Worm (Caenorhabditis elegans) whole organism, L4 larva: Measurements from ENCODE around the gene srd-74.

Source experiments
- T20F7.1 ChIP-seq: fragments of 200-800 bp; sonication (Bioruptor generic); optimal IDR thresholded peaks from 2 replicates; lab custom pipeline; 2018; ENCODE audit warnings: mild to moderate bottlenecking, missing genetic modification characterization, missing compliant biosample characterization
- aly-2 ChIP-seq: sonication (generic microtip); optimal IDR thresholded peaks from 2 replicates; lab custom pipeline; 2018; ENCODE audit warnings: missing biosample characterization, missing genetic modification characterization
- ceh-28 ChIP-seq: fragments of 150-350 bp; optimal IDR thresholded peaks from 2 replicates; lab custom pipeline; 2014; ENCODE audit warnings: missing biosample characterization, missing genetic modification reagents, missing genetic modification characterization
- ceh-32 ChIP-seq: sonication (generic microtip); optimal IDR thresholded peaks from 2 replicates; lab custom pipeline; 2016; ENCODE audit warnings: mild to moderate bottlenecking, missing genetic modification characterization, missing compliant biosample characterization; ENCODE audit not compliant: poor library complexity
- ceh-82 ChIP-seq: sonication (generic microtip); optimal IDR thresholded peaks from 2 replicates; lab custom pipeline; 2017; ENCODE audit warnings: missing biosample characterization, missing genetic modification characterization
- daf-12 ChIP-seq: fragments of 150-350 bp; optimal IDR thresholded peaks from 2 replicates; lab custom pipeline; 2014; ENCODE audit warnings: missing biosample characterization, missing genetic modification reagents, missing genetic modification characterization
- duxl-1 ChIP-seq: sonication (generic microtip); optimal IDR thresholded peaks from 2 replicates; lab custom pipeline; 2016; ENCODE audit warnings: mild to moderate bottlenecking, missing genetic modification characterization, moderate library complexity, missing compliant biosample characterization; ENCODE audit not compliant: poor library complexity
- lsy-2 ChIP-seq, 2 experiments: fragments of 150-350 bp in 1 of 2; sonication (generic microtip) in 1 of 2; optimal IDR thresholded peaks; 2 replicates each; lab custom pipeline; 2014 to 2017; ENCODE audit warnings: missing biosample characterization in 2 of 2, missing genetic modification characterization in 2 of 2
- mdl-1 ChIP-seq, 2 experiments: fragments of 150-350 bp in 1 of 2; sonication (generic microtip) in 1 of 2; optimal IDR thresholded peaks; 2 replicates each; lab custom pipeline; 2014 to 2017; ENCODE audit warnings: missing biosample characterization in 2 of 2, missing genetic modification characterization in 2 of 2
- nhr-10 ChIP-seq: fragments of 150-350 bp; optimal IDR thresholded peaks from 2 replicates; lab custom pipeline; 2014; ENCODE audit warnings: missing biosample characterization, missing genetic modification characterization
- nhr-25 ChIP-seq: sonication (generic microtip); optimal IDR thresholded peaks from 2 replicates; lab custom pipeline; 2017; ENCODE audit warnings: missing genetic modification characterization, mild to moderate bottlenecking, missing compliant biosample characterization, antibody characterized with exemption, moderate library complexity, borderline replicate concordance; ENCODE audit not compliant: insufficient read depth
- snpc-1.2 ChIP-seq: fragments of 200-800 bp; sonication (Bioruptor generic); IDR thresholded peaks from 2 replicates; pipeline ENCODE4 v1.3.6; 2022; ENCODE audit warnings: missing genetic modification reagents, missing genetic modification characterization, missing compliant biosample characterization
- zag-1 ChIP-seq: fragments of 150-350 bp; optimal IDR thresholded peaks from 2 replicates; lab custom pipeline; 2014; ENCODE audit warnings: missing biosample characterization, missing genetic modification characterization

DNA sequence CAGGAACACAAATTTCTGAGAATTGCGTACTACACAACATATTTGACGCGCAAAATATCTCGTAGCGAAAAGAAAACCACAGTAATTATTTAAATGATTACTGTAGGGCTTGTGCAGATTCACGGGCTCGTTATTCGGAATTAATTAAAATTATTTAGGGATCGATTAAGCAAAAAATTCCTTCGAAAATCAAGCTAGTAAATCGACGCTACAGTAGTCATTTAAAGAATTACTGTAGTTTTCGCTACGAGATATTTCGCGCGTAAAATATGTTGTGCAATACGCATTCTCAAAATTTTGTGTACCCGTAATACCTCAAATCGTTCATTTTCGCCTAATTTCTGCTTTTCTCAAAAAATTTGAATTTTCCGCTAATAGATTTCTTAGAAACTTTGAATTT lies 31.1 kb upstream of the srd-74 start:
- TF ChIP-seq daf-12 (tag; lab: Kevin White, UChicago) = no peak
- no peak for TF ChIP-seq ceh-28 (tag; lab: Kevin White, UChicago)
- TF ChIP-seq nhr-10 (tag; lab: Kevin White, UChicago) = no peak
- no peak for TF ChIP-seq zag-1
- no peak for TF ChIP-seq ceh-32 (tag; lab: Kevin White, UChicago)
- TF ChIP-seq duxl-1 = no peak
- no peak for TF ChIP-seq aly-2 (tag; lab: Kevin White, UChicago)
- no peak for TF ChIP-seq nhr-25 (tag; lab: Kevin White, UChicago)
- TF ChIP-seq lsy-2 (tag; optimal IDR thresholded peaks at IDR 0.05; lab: Kevin White, UChicago) = no peak
- no peak for TF ChIP-seq mdl-1 (tag; optimal IDR thresholded peaks at IDR 0.05; lab: Kevin White, UChicago)
- TF ChIP-seq T20F7.1 (GFP tag; lab: Kevin White, UChicago) = no peak
- TF ChIP-seq ceh-82 (tag; lab: Kevin White, UChicago) = no peak
- TF ChIP-seq snpc-1.2 (GFP tag; lab: Robert Waterston, UW) = no peak
